Worm (Caenorhabditis elegans) whole organism, L1 larva: Measurements from ENCODE around the gene F17H10.4.

ENCODE experiments used
- C16A3.4 ChIP-seq: fragments of 150-350 bp; optimal IDR thresholded peaks from 2 replicates; lab custom pipeline; 2014; ENCODE audit warnings: missing biosample characterization, missing genetic modification characterization
- F16B12.6 ChIP-seq: fragments of 150-350 bp; optimal IDR thresholded peaks from 2 replicates; lab custom pipeline; 2014; ENCODE audit warnings: missing biosample characterization, missing genetic modification characterization
- Y116A8C.19 ChIP-seq: sonication (generic microtip); optimal IDR thresholded peaks from 2 replicates; lab custom pipeline; 2016; ENCODE audit warnings: missing compliant biosample characterization, missing genetic modification characterization, borderline replicate concordance
- alr-1 ChIP-seq: fragments of 200-800 bp; sonication (Bioruptor generic); optimal IDR thresholded peaks from 2 replicates; lab custom pipeline; 2018; ENCODE audit warnings: borderline replicate concordance, mild to moderate bottlenecking, missing genetic modification characterization, missing compliant biosample characterization
- aly-2 ChIP-seq: fragments of 150-350 bp; optimal IDR thresholded peaks from 2 replicates; lab custom pipeline; 2014; ENCODE audit warnings: missing biosample characterization, missing genetic modification characterization
- ama-1 ChIP-seq: fragments of 150-350 bp; optimal IDR thresholded peaks from 2 replicates; lab custom pipeline; 2014
- blmp-1 ChIP-seq: fragments of 150-350 bp; optimal IDR thresholded peaks from 2 replicates; lab custom pipeline; 2014; ENCODE audit warnings: missing biosample characterization, missing genetic modification characterization
- ceh-63 ChIP-seq: fragments of 200-800 bp; sonication (Bioruptor generic); optimal IDR thresholded peaks from 2 replicates; lab custom pipeline; 2018; ENCODE audit warnings: mild to moderate bottlenecking, missing genetic modification characterization, missing compliant biosample characterization
- ceh-82 ChIP-seq, 3 experiments: fragments of 150-350 bp in 1 of 3; sonication (generic microtip) in 2 of 3; optimal IDR thresholded peaks; 2 replicates each; lab custom pipeline; 2014 to 2017; ENCODE audit warnings: missing biosample characterization in 3 of 3, missing genetic modification characterization in 3 of 3
- ceh-88 ChIP-seq: fragments of 200-800 bp; sonication (Bioruptor generic); IDR thresholded peaks from 2 replicates; pipeline ENCODE4 v1.3.6; 2022; ENCODE audit warnings: missing genetic modification characterization, missing compliant biosample characterization
- ceh-90 ChIP-seq: sonication (generic microtip); optimal IDR thresholded peaks from 2 replicates; lab custom pipeline; 2016; ENCODE audit warnings: missing genetic modification characterization, missing compliant biosample characterization
- dpl-1 ChIP-seq, 3 experiments: fragments of 150-350 bp in 2 of 3; sonication (generic microtip) in 1 of 3; optimal IDR thresholded peaks; 2 replicates each; lab custom pipeline; 2014 to 2017; ENCODE audit warnings: missing biosample characterization in 3 of 3, missing genetic modification characterization in 3 of 3, missing genetic modification reagents in 3 of 3
- dsc-1 ChIP-seq: sonication (generic microtip); optimal IDR thresholded peaks from 2 replicates; lab custom pipeline; 2016; ENCODE audit warnings: mild to moderate bottlenecking, missing genetic modification characterization, missing compliant biosample characterization
- efl-1 ChIP-seq, 4 experiments: fragments of 150-350 bp; optimal IDR thresholded peaks in 3 of 4; peaks in 1 of 4; 1 replicate in 1 of 4; 2 replicates in 3 of 4; lab custom pipeline; 2014; ENCODE audit warnings: missing biosample characterization in 2 of 4, missing genetic modification characterization in 2 of 4, missing genetic modification reagents in 2 of 4
- egl-27 ChIP-seq, 2 experiments: fragments of 150-350 bp in 1 of 2; sonication (generic microtip); optimal IDR thresholded peaks; 3 replicates each; lab custom pipeline; 2017 to 2018; ENCODE audit warnings: missing biosample characterization in 2 of 2, missing genetic modification characterization in 2 of 2, missing genetic modification reagents in 2 of 2
- ets-5 ChIP-seq: fragments of 200-800 bp; sonication (Bioruptor generic); IDR thresholded peaks from 2 replicates; pipeline ENCODE4 v1.3.6; 2022; ENCODE audit warnings: missing genetic modification characterization, missing compliant biosample characterization
- fkh-10 ChIP-seq: sonication (generic microtip); optimal IDR thresholded peaks from 2 replicates; lab custom pipeline; 2017; ENCODE audit warnings: missing biosample characterization, missing genetic modification reagents, missing genetic modification characterization
- fkh-4 ChIP-seq: sonication (generic microtip); optimal IDR thresholded peaks from 2 replicates; lab custom pipeline; 2016; ENCODE audit warnings: missing compliant biosample characterization, missing genetic modification characterization, borderline replicate concordance
- fos-1 ChIP-seq: fragments of 150-350 bp; optimal IDR thresholded peaks from 2 replicates; lab custom pipeline; 2014; ENCODE audit warnings: missing biosample characterization, missing genetic modification characterization
- grh-1 ChIP-seq: fragments of 200-800 bp; sonication (Bioruptor generic); IDR thresholded peaks from 2 replicates; pipeline ENCODE4 v1.3.6; 2022; ENCODE audit warnings: missing genetic modification reagents, missing genetic modification characterization, missing compliant biosample characterization
- irx-1 ChIP-seq: sonication (generic microtip); optimal IDR thresholded peaks from 2 replicates; lab custom pipeline; 2016; ENCODE audit warnings: missing genetic modification characterization, missing compliant biosample characterization
- isw-1 ChIP-seq: fragments of 200-800 bp; sonication (Bioruptor generic); IDR thresholded peaks from 2 replicates; pipeline ENCODE4 v1.3.6; 2022; ENCODE audit warnings: missing genetic modification characterization, missing compliant biosample characterization
- jun-1 ChIP-seq: fragments of 150-350 bp; optimal IDR thresholded peaks from 2 replicates; lab custom pipeline; 2014; ENCODE audit warnings: missing biosample characterization, missing genetic modification reagents, missing genetic modification characterization
- lin-13 ChIP-seq: fragments of 150-350 bp; optimal IDR thresholded peaks from 2 replicates; lab custom pipeline; 2014; ENCODE audit warnings: missing biosample characterization, missing genetic modification reagents, missing genetic modification characterization
- lin-15B ChIP-seq: fragments of 150-350 bp; sonication (generic microtip); optimal IDR thresholded peaks from 3 replicates; lab custom pipeline; 2014; ENCODE audit warnings: missing biosample characterization, missing genetic modification characterization
- lin-39 ChIP-seq: fragments of 150-350 bp; optimal IDR thresholded peaks from 2 replicates; lab custom pipeline; 2014; ENCODE audit warnings: missing biosample characterization, missing genetic modification reagents, missing genetic modification characterization
- lsy-2 ChIP-seq, 2 experiments: fragments of 150-350 bp; optimal IDR thresholded peaks; 2 replicates each; lab custom pipeline; 2014; ENCODE audit warnings: missing biosample characterization in 2 of 2, missing genetic modification characterization in 2 of 2
- mef-2 ChIP-seq: fragments of 150-350 bp; optimal IDR thresholded peaks from 2 replicates; lab custom pipeline; 2014; ENCODE audit warnings: missing biosample characterization, missing genetic modification characterization
- mep-1 ChIP-seq: fragments of 150-350 bp; optimal IDR thresholded peaks from 2 replicates; lab custom pipeline; 2014; ENCODE audit warnings: missing biosample characterization, missing genetic modification characterization
- nhr-11 ChIP-seq: fragments of 150-350 bp; optimal IDR thresholded peaks from 2 replicates; lab custom pipeline; 2014; ENCODE audit warnings: missing biosample characterization, missing genetic modification characterization
- nhr-12 ChIP-seq: sonication (generic microtip); optimal IDR thresholded peaks from 2 replicates; lab custom pipeline; 2017; ENCODE audit warnings: missing biosample characterization, missing genetic modification characterization
- nhr-20 ChIP-seq: sonication (generic microtip); optimal IDR thresholded peaks from 2 replicates; lab custom pipeline; 2016; ENCODE audit warnings: mild to moderate bottlenecking, missing genetic modification characterization, missing compliant biosample characterization
- nhr-237 ChIP-seq: fragments of 150-350 bp; optimal IDR thresholded peaks from 2 replicates; lab custom pipeline; 2014; ENCODE audit warnings: missing biosample characterization, missing genetic modification characterization
- nhr-76 ChIP-seq: sonication (generic microtip); optimal IDR thresholded peaks from 2 replicates; lab custom pipeline; 2017; ENCODE audit warnings: missing biosample characterization, missing genetic modification characterization
- nhr-77 ChIP-seq: fragments of 150-350 bp; optimal IDR thresholded peaks from 2 replicates; lab custom pipeline; 2014; ENCODE audit warnings: missing biosample characterization, missing genetic modification characterization
- pag-3 ChIP-seq: sonication (generic microtip); optimal IDR thresholded peaks from 2 replicates; lab custom pipeline; 2017; ENCODE audit warnings: missing genetic modification characterization, mild to moderate bottlenecking, missing compliant biosample characterization, antibody characterized with exemption, borderline replicate concordance; ENCODE audit not compliant: insufficient read depth
- pax-3 ChIP-seq: fragments of 200-800 bp; sonication (Bioruptor generic); optimal IDR thresholded peaks from 2 replicates; lab custom pipeline; 2018; ENCODE audit warnings: mild to moderate bottlenecking, missing genetic modification characterization, moderate library complexity, missing compliant biosample characterization
- rnt-1 ChIP-seq: sonication (generic microtip); optimal IDR thresholded peaks from 2 replicates; lab custom pipeline; 2016; ENCODE audit warnings: mild to moderate bottlenecking, missing genetic modification characterization, moderate library complexity, missing compliant biosample characterization
- snpc-4 ChIP-seq: fragments of 150-350 bp; optimal IDR thresholded peaks from 2 replicates; lab custom pipeline; 2014; ENCODE audit warnings: missing biosample characterization, missing genetic modification characterization
- snu-23 ChIP-seq: sonication (generic microtip); optimal IDR thresholded peaks from 2 replicates; lab custom pipeline; 2016; ENCODE audit warnings: missing genetic modification characterization, missing compliant biosample characterization
- sox-4 ChIP-seq: sonication (generic microtip); optimal IDR thresholded peaks from 2 replicates; lab custom pipeline; 2016; ENCODE audit warnings: missing genetic modification characterization, missing compliant biosample characterization
- sptf-1 ChIP-seq: fragments of 150-350 bp; optimal IDR thresholded peaks from 2 replicates; lab custom pipeline; 2014; ENCODE audit warnings: missing biosample characterization, missing genetic modification characterization
- sup-37 ChIP-seq: fragments of 200-800 bp; sonication (Bioruptor generic); optimal IDR thresholded peaks from 2 replicates; lab custom pipeline; 2018; ENCODE audit warnings: mild to moderate bottlenecking, missing genetic modification characterization, missing compliant biosample characterization
- tlp-1 ChIP-seq: fragments of 150-350 bp; optimal IDR thresholded peaks from 2 replicates; lab custom pipeline; 2014; ENCODE audit warnings: missing biosample characterization, missing genetic modification characterization
- unc-86 ChIP-seq: sonication (generic microtip); optimal IDR thresholded peaks from 2 replicates; lab custom pipeline; 2016; ENCODE audit warnings: missing genetic modification characterization, missing compliant biosample characterization
- unc-98 ChIP-seq: fragments of 200-800 bp; sonication (Bioruptor generic); IDR thresholded peaks from 2 replicates; pipeline ENCODE4 v1.3.6; 2022; ENCODE audit warnings: missing genetic modification characterization, missing compliant biosample characterization
- vab-15 ChIP-seq: sonication (generic microtip); optimal IDR thresholded peaks from 2 replicates; lab custom pipeline; 2017; ENCODE audit warnings: missing genotype, mild to moderate bottlenecking, missing genetic modification characterization, missing compliant biosample characterization
- ztf-4 ChIP-seq: fragments of 150-350 bp; optimal IDR thresholded peaks from 2 replicates; lab custom pipeline; 2014; ENCODE audit warnings: missing biosample characterization, missing genetic modification characterization

F17H10.4 gene

ce11 chrX:13145988-13146873, 19.9 kb upstream of the F17H10.4 start:
- TF ChIP-seq efl-1 (optimal IDR thresholded peaks at IDR 0.05; lab: Kevin White, UChicago): no peak
- peak in 1 of 2 experiments; percentile 41 for TF ChIP-seq efl-1 (GFP tag; optimal IDR thresholded peaks at IDR 0.05 in 1 of 2; lab: Kevin White, UChicago)
- no peak for TF ChIP-seq lsy-2 (tag; optimal IDR thresholded peaks at IDR 0.05; lab: Kevin White, UChicago)
- TF ChIP-seq blmp-1 (tag; lab: Kevin White, UChicago): peak; percentile 58
- TF ChIP-seq dsc-1: peak; percentile 5

- TF ChIP-seq fos-1 (tag; lab: Kevin White, UChicago) (peak; percentile 87), vab-15 (tag; lab: Kevin White, UChicago) (peak; percentile 1), lin-13 (GFP tag; lab: Kevin White, UChicago) (peak; percentile 94), ceh-82 (tag; optimal IDR thresholded peaks at IDR 0.05; lab: Kevin White, UChicago) (peak; percentile 60 to 94 (median 91)), nhr-12 (tag; lab: Kevin White, UChicago) (no peak), unc-86 (peak; percentile 98), aly-2 (tag; lab: Kevin White, UChicago) (peak; percentile 76), dpl-1 (GFP tag; optimal IDR thresholded peaks at IDR 0.05; lab: Kevin White, UChicago) (peak; percentile 47 to 58 (median 54)), C16A3.4 (tag; lab: Kevin White, UChicago) (peak; percentile 86), dsc-1 (peak; percentile 98), egl-27 (tag; optimal IDR thresholded peaks at IDR 0.05; lab: Kevin White, UChicago) (peak; percentile 53 to 89), snpc-4 (tag; lab: Kevin White, UChicago) (peak; percentile 75), sptf-1 (tag; lab: Kevin White, UChicago) (no peak), ztf-4 (tag; lab: Kevin White, UChicago) (peak; percentile 95), ceh-63 (peak; percentile 24), grh-1 (peak; percentile 79), irx-1 (peak; percentile 93), snu-23 (peak; percentile 98), tlp-1 (no peak), jun-1 (peak; percentile 96), nhr-20 (tag; lab: Kevin White, UChicago) (peak; percentile 98), sup-37 (peak; percentile 86), unc-98 (GFP tag; lab: Robert Waterston, UW) (no peak), alr-1 (tag; lab: Kevin White, UChicago) (no peak), fkh-10 (peak; percentile 95), F16B12.6 (tag; lab: Kevin White, UChicago) (peak; percentile 23), nhr-77 (tag; lab: Kevin White, UChicago) (peak; percentile 94), ceh-88 (peak; percentile 84), isw-1 (GFP tag; lab: Robert Waterston, UW) (peak; percentile 83), mep-1 (tag; lab: Kevin White, UChicago) (peak; percentile 94), Y116A8C.19 (no peak), ceh-90 (tag; lab: Kevin White, UChicago) (no peak), nhr-76 (tag; lab: Kevin White, UChicago) (peak; percentile 52), ets-5 (no peak), ama-1 (lab: Kevin White, UChicago) (peak; percentile 97), pag-3 (no peak), nhr-11 (tag; lab: Kevin White, UChicago) (peak; percentile 72), fkh-4 (tag; lab: Kevin White, UChicago) (peak; percentile 76), nhr-237 (tag; lab: Kevin White, UChicago) (peak; percentile 78), lsy-2 (tag; optimal IDR thresholded peaks at IDR 0.05; lab: Kevin White, UChicago) (peak; percentile 82 to 92), lin-39 (peak; percentile 34), sox-4 (peak; percentile 87), mef-2 (tag; lab: Kevin White, UChicago) (peak; percentile 71), pax-3 (tag; lab: Kevin White, UChicago) (peak; percentile 88), rnt-1 (peak; percentile 88), lin-15B (tag; lab: Kevin White, UChicago) (no peak)
These were observed 18.8 kb upstream of the F17H10.4 start for ce11 chrX:13144975-13145618.
